Worm (Caenorhabditis elegans) whole organism, early embryonic: ENCODE measurements around the gene hsp-12.2.

Experiments
- B0310.2 ChIP-seq: sonication (generic microtip); optimal IDR thresholded peaks from 2 replicates; lab custom pipeline; 2016; ENCODE audit warnings: mild to moderate bottlenecking, missing genetic modification characterization, missing compliant biosample characterization
- F13C5.2 ChIP-seq: sonication (generic microtip); optimal IDR thresholded peaks from 2 replicates; lab custom pipeline; 2017; ENCODE audit warnings: mild to moderate bottlenecking, missing genetic modification characterization, inconsistent platforms, missing compliant biosample characterization
- ama-1 ChIP-seq: fragments of 150-350 bp; optimal IDR thresholded peaks from 2 replicates; lab custom pipeline; 2014
- ceh-13 ChIP-seq: fragments of 200-800 bp; sonication (Bioruptor generic); optimal IDR thresholded peaks from 2 replicates; lab custom pipeline; 2018; ENCODE audit warnings: mild to moderate bottlenecking, missing genetic modification characterization, missing compliant biosample characterization
- ets-7 ChIP-seq: sonication (generic microtip); optimal IDR thresholded peaks from 2 replicates; lab custom pipeline; 2016; ENCODE audit warnings: missing genotype, missing genetic modification characterization, missing compliant biosample characterization
- flt-1 ChIP-seq: fragments of 200-800 bp; sonication (Bioruptor generic); IDR thresholded peaks from 2 replicates; pipeline ENCODE4 v1.3.6; 2022; ENCODE audit warnings: missing genetic modification characterization, missing compliant biosample characterization
- hmbx-1 ChIP-seq: sonication (generic microtip); optimal IDR thresholded peaks from 2 replicates; lab custom pipeline; 2016; ENCODE audit warnings: mild to moderate bottlenecking, missing genetic modification characterization, missing compliant biosample characterization
- hmg-4 ChIP-seq: fragments of 200-800 bp; sonication (Bioruptor generic); optimal IDR thresholded peaks from 2 replicates; lab custom pipeline; 2018; ENCODE audit warnings: mild to moderate bottlenecking, missing genetic modification characterization, missing compliant biosample characterization
- hnd-1 ChIP-seq: sonication (generic microtip); optimal IDR thresholded peaks from 2 replicates; lab custom pipeline; 2016; ENCODE audit warnings: missing genetic modification characterization, missing compliant biosample characterization
- pes-1 ChIP-seq: fragments of 200-800 bp; sonication (Bioruptor generic); IDR thresholded peaks from 2 replicates; pipeline ENCODE4 v1.3.6; 2022; ENCODE audit warnings: missing genetic modification reagents, missing genetic modification characterization, missing compliant biosample characterization
- scrt-1 ChIP-seq: fragments of 200-800 bp; sonication (Bioruptor generic); IDR thresholded peaks from 2 replicates; pipeline ENCODE4 v1.3.6; 2022; ENCODE audit warnings: missing genetic modification characterization, missing compliant biosample characterization
- sea-1 ChIP-seq: fragments of 200-800 bp; sonication (Bioruptor generic); conservative IDR thresholded peaks from 2 replicates; pipeline ENCODE4 v1.3.6; 2022; ENCODE audit warnings: missing genetic modification characterization, missing compliant biosample characterization
- tbx-37 ChIP-seq: fragments of 200-800 bp; sonication (Bioruptor generic); conservative IDR thresholded peaks from 2 replicates; pipeline ENCODE4 v1.3.6; 2022; ENCODE audit warnings: missing genetic modification reagents, missing genetic modification characterization, missing compliant biosample characterization
- tra-4 ChIP-seq: sonication (generic microtip); optimal IDR thresholded peaks from 2 replicates; lab custom pipeline; 2017; ENCODE audit warnings: missing genetic modification characterization, missing compliant biosample characterization

- TF ChIP-seq hmbx-1 (no peak), ets-7 (tag; lab: Kevin White, UChicago) (no peak), hmg-4 (GFP tag; lab: Kevin White, UChicago) (no peak), F13C5.2 (tag; lab: Kevin White, UChicago) (no peak), hnd-1 (tag; lab: Kevin White, UChicago) (no peak), tra-4 (tag; lab: Kevin White, UChicago) (no peak), scrt-1 (GFP tag; lab: Robert Waterston, UW) (no peak), flt-1 (GFP tag; lab: Robert Waterston, UW) (no peak), ama-1 (lab: Kevin White, UChicago) (no peak), B0310.2 (no peak), tbx-37 (GFP tag; lab: Robert Waterston, UW) (no peak), pes-1 (GFP tag; lab: Robert Waterston, UW) (no peak), ceh-13 (GFP tag; lab: Kevin White, UChicago) (no peak), sea-1 (GFP tag; lab: Robert Waterston, UW) (no peak)
These were observed 23.4 kb downstream of the hsp-12.2 start, which contains the start of gene inpp-5K for ce11 chrIII:8161238-8161637.
